Comparison of ENCODE assay signal across 2 fruit fly cellular contexts in the genomic region with DNA sequence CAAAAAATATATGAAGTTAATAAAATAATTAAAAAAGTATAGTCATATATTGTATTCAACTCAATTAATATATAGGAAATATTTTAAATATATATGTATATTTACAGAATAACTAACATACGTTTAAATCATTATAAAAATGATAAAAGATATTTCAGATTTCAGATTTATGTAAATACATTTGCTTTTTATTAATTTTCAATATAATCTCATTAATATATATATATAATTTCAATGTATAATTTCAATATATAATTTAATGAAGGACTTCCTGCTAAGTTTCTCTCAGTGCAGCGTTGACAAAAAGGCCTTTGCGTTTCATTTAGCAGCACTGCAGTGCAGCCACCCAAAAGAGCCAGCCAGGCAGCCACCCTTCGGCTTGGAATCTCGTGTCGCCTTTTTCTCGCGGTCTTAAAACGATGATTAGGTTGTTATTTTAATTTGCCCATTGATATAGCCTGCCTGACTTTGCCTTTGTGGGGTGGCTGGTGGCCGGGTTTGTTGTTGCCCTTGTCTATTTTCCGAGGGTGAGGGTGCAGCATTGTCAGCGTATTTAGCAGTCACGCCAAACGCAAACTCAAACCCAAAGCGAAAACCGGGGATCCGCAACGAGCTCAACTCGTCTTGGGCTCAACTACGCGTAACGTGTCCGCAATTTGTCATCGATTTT.
TF ChIP-seq lines count a peak whose summit lies in the region.

No protein-coding gene starts in this region.

- no peak for TF ChIP-seq CTCF in whole organism, embryonic (GFP tag; optimal IDR thresholded peaks at IDR 0.05; lab: Kevin White, UChicago)

TF ChIP-seq in whole organism, embryonic, 481 proteins besides CTCF, POLR2A, EP300 and RAD21 (continues in another document):
- TF ChIP-seq CG17361 (GFP tag; IDR thresholded peaks at IDR 0.05; lab: Robert Waterston, UW), result peak; percentile 85
- peak; percentile 16 for TF ChIP-seq CG2875 (GFP tag; optimal IDR thresholded peaks at IDR 0.05; lab: Kevin White, UChicago)
- no peak for TF ChIP-seq rib (GFP tag; IDR thresholded peaks at IDR 0.05; lab: Robert Waterston, UW)
- peak; percentile 52 for TF ChIP-seq CG9727 (GFP tag; optimal IDR thresholded peaks at IDR 0.05; lab: Kevin White, UChicago)
- no peak for TF ChIP-seq h (optimal IDR thresholded peaks at IDR 0.05; lab: Kevin White, UChicago)
- TF ChIP-seq CG15479 (GFP tag; optimal IDR thresholded peaks at IDR 0.05; lab: Kevin White, UChicago), result no peak
- TF ChIP-seq Drgx (GFP tag; IDR thresholded peaks at IDR 0.05; lab: Robert Waterston, UW), result no peak
- TF ChIP-seq lilli (GFP tag; optimal IDR thresholded peaks at IDR 0.05; lab: Kevin White, UChicago), result no peak
- no peak for TF ChIP-seq Lim3 (GFP tag; IDR thresholded peaks at IDR 0.05; lab: Robert Waterston, UW)
- peak in 1 of 3 experiments; percentile 83 for TF ChIP-seq lola (GFP tag; optimal IDR thresholded peaks at IDR 0.05; lab: Kevin White, UChicago)
- peak; percentile 60 for TF ChIP-seq nmo (GFP tag; optimal IDR thresholded peaks at IDR 0.05; lab: Kevin White, UChicago)
- no peak for TF ChIP-seq sima (GFP tag; optimal IDR thresholded peaks at IDR 0.05; lab: Kevin White, UChicago)
- TF ChIP-seq Spps (tag; optimal IDR thresholded peaks at IDR 0.05; lab: Kevin White, UChicago), result peak; percentile 21
- peak; percentile 39; the same call in 2 of the 3 replicates for TF ChIP-seq row (GFP tag; IDR thresholded peaks at IDR 0.05; lab: Robert Waterston, UW)
- TF ChIP-seq CG4854 (GFP tag; optimal IDR thresholded peaks at IDR 0.05; lab: Kevin White, UChicago), result no peak
- TF ChIP-seq sna (GFP tag; IDR thresholded peaks at IDR 0.05; lab: Robert Waterston, UW; ENCODE audit: partially characterized antibody), result no peak
- TF ChIP-seq caup (GFP tag; optimal IDR thresholded peaks at IDR 0.05; lab: Kevin White, UChicago; ENCODE audit: severe bottlenecking), result no peak
- TF ChIP-seq Dip2 (GFP tag; IDR thresholded peaks at IDR 0.05; lab: Robert Waterston, UW), result no peak
- TF ChIP-seq CG1792 (GFP tag; optimal IDR thresholded peaks at IDR 0.05; lab: Kevin White, UChicago), result no peak
- no peak for TF ChIP-seq ham (GFP tag; IDR thresholded peaks at IDR 0.05; lab: Robert Waterston, UW)
- peak; percentile 21 for TF ChIP-seq CG9437 (GFP tag; optimal IDR thresholded peaks at IDR 0.05; lab: Kevin White, UChicago)
- no peak for TF ChIP-seq Doc3 (GFP tag; IDR thresholded peaks at IDR 0.05; lab: Robert Waterston, UW; ENCODE audit: partially characterized antibody)
- TF ChIP-seq CG32532 (GFP tag; IDR thresholded peaks at IDR 0.05; lab: Robert Waterston, UW), result no peak
- no peak for TF ChIP-seq kah (GFP tag; optimal IDR thresholded peaks at IDR 0.05; lab: Kevin White, UChicago)
- peak; percentile 52 for TF ChIP-seq CG4360 (GFP tag; IDR thresholded peaks at IDR 0.05; lab: Robert Waterston, UW)
- no peak for TF ChIP-seq CG12744 (GFP tag; optimal IDR thresholded peaks at IDR 0.05; lab: Kevin White, UChicago)
- TF ChIP-seq Vsx1 (GFP tag; optimal IDR thresholded peaks at IDR 0.05; lab: Kevin White, UChicago), result no peak
- no peak for TF ChIP-seq Dp (GFP tag; optimal IDR thresholded peaks at IDR 0.05; lab: Kevin White, UChicago)
- TF ChIP-seq NfI (GFP tag; optimal IDR thresholded peaks at IDR 0.05; lab: Kevin White, UChicago), result no peak
- no peak for TF ChIP-seq CG15011 (GFP tag; optimal IDR thresholded peaks at IDR 0.05; lab: Kevin White, UChicago)
- peak; percentile 27 for TF ChIP-seq CG17359 (tag; optimal IDR thresholded peaks at IDR 0.05; lab: Kevin White, UChicago)
- TF ChIP-seq bcd (GFP tag; optimal IDR thresholded peaks at IDR 0.05; lab: Kevin White, UChicago), result no peak
- no peak for TF ChIP-seq CG17802 (tag; optimal IDR thresholded peaks at IDR 0.05; lab: Kevin White, UChicago)
- TF ChIP-seq CG13624 (GFP tag; optimal IDR thresholded peaks at IDR 0.05; lab: Kevin White, UChicago), result no peak
- no peak for TF ChIP-seq ac (GFP tag; optimal IDR thresholded peaks at IDR 0.05; lab: Kevin White, UChicago)
- TF ChIP-seq crp (GFP tag; optimal IDR thresholded peaks at IDR 0.05; lab: Kevin White, UChicago), result no peak
- no peak for TF ChIP-seq gcm2 (GFP tag; optimal IDR thresholded peaks at IDR 0.05; lab: Kevin White, UChicago)
- no peak for TF ChIP-seq HLHmδ (GFP tag; optimal IDR thresholded peaks at IDR 0.05; lab: Kevin White, UChicago)
- TF ChIP-seq CG13287 (GFP tag; IDR thresholded peaks at IDR 0.05; lab: Robert Waterston, UW; ENCODE audit: partially characterized antibody), result no peak
- TF ChIP-seq CG8924 (tag; optimal IDR thresholded peaks at IDR 0.05; lab: Kevin White, UChicago), result peak; percentile 66
- TF ChIP-seq Ssrp (tag; optimal IDR thresholded peaks at IDR 0.05; lab: Kevin White, UChicago), result peak; percentile 56
- peak; percentile 75 for TF ChIP-seq CG7556 (GFP tag; optimal IDR thresholded peaks at IDR 0.05; lab: Kevin White, UChicago)

TF ChIP-seq in whole organism, prepupa, 60 proteins besides CTCF, POLR2A, EP300 and RAD21:
- TF ChIP-seq salr (GFP tag; optimal IDR thresholded peaks at IDR 0.05; lab: Kevin White, UChicago) (no peak), svp (GFP tag; lab: Kevin White, UChicago) (peak; percentile 28), CG4318 (GFP tag; optimal IDR thresholded peaks at IDR 0.05; lab: Kevin White, UChicago) (no peak), CG32006 (GFP tag; optimal IDR thresholded peaks at IDR 0.05; lab: Kevin White, UChicago) (no peak), vri (GFP tag; optimal IDR thresholded peaks at IDR 0.05; lab: Kevin White, UChicago) (no peak)
